Fruit fly (Drosophila melanogaster): ENCODE results near the gene CG31974.

The CG31974 gene

DNA sequence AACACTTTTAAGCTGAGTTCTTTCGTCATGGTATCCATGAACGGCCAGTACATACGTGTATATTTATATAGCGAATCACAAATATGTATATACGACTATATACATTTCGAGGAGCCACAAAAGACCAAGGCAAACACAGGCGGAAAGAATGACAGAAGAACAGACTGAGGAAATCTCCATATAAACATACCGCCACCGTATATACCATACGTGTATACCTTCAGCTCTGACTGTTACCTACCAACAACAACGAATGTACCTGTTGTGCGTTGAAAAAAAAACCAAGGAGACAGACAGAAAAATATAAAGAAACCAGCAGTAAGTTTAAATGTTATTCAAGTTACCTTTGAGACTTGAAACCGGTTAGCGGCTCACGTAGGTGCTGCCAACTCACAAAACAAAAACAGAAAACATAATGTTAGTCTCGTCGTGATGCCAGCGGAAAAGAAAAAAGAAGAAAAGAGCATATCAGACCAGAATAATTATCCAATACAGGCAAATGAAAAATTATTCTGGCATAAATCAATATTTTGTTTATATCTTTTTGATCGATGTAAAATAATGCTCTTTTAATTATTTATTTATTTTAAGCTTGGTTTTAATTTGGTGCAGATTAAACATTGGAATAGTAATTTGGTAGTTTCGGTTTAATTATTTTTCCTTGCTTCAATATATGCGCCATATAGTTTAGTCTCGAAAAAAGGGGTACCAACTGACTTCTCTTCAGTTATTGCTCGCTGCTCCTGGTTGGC is 28.8 kb upstream of the CG31974 start (continued):
- TF ChIP-seq Sox15 (GFP tag; optimal IDR thresholded peaks at IDR 0.05) = peak; percentile 37
- TF ChIP-seq CG3032 (tag; optimal IDR thresholded peaks at IDR 0.05) = no peak
- peak; percentile 51 for TF ChIP-seq CG10631 (GFP tag; optimal IDR thresholded peaks at IDR 0.05)
- TF ChIP-seq CG6276 (GFP tag; optimal IDR thresholded peaks at IDR 0.05) = peak; percentile 51
- TF ChIP-seq CG10669 (GFP tag; optimal IDR thresholded peaks at IDR 0.05) = no peak
- TF ChIP-seq fd59A (GFP tag; optimal IDR thresholded peaks at IDR 0.05) = no peak
- TF ChIP-seq svp (GFP tag) = no peak
- TF ChIP-seq CG8319 (GFP tag; optimal IDR thresholded peaks at IDR 0.05) = no peak
- TF ChIP-seq CG11762 (GFP tag; optimal IDR thresholded peaks at IDR 0.05; ENCODE audit: insufficient read depth) = peak; percentile 23

DNA sequence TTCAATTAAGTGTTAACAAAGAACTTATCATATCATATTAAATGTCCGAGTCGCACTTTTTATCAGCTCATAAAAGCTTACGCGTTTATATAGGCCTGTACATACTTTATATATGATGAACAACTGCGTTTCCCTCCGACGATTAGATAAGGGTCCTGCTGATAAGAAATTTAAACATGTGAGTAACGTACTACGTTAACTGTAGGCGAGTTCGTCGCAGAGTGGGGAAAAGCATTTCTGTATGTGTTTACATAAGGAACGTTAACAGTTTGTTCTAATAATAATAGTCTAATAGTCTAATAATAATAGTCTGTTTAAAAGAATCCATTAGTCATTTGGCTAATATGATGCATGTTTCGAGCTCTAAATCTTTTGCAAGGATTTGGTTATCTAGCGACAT is 27.5 kb upstream of the CG31974 start:
- TF ChIP-seq fkh (GFP tag; optimal IDR thresholded peaks at IDR 0.05) = peak; percentile 67
- TF ChIP-seq CG8119 (GFP tag; IDR thresholded peaks at IDR 0.05) = no peak
- TF ChIP-seq vri (GFP tag; optimal IDR thresholded peaks at IDR 0.05) = peak; percentile 68
- peak; percentile 52 for TF ChIP-seq Eip78C (GFP tag)
- TF ChIP-seq Gug (GFP tag; IDR thresholded peaks at IDR 0.05) = no peak

DNA sequence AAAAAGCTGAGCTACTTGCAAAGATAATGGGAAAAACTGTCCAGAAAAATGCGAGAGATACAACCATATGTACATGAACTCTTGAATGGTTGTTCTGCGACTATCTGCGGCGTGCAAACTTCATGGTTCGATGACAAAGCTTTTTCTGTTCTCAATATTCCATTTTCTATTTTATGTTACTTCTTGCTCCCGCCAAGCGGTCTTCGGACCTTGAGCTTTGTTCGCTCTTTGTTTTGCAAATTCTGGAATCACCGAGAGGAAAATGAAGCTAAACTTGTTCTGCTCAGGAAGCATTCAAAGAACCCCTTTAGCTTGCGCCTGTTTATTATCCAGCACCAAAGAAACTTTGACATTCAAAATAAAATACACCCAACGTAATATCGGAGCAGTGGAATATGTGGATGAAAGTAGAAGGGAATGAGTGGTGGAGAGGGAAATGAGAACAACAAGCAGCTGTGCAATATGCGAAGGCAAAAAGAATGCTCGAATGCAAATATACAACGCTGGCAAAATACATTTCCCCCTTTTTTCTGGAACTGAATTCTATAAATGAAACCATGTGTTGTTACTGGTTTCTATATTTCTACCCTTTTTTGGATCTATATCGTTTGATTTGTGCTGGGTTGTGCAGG is 25.5 kb upstream of the CG31974 start:
- TF ChIP-seq Hr4 (GFP tag; optimal IDR thresholded peaks at IDR 0.05) (no peak), Blimp-1 (GFP tag; optimal IDR thresholded peaks at IDR 0.05) (no peak), CG11294 (GFP tag; IDR thresholded peaks at IDR 0.05) (no peak), salr (GFP tag; optimal IDR thresholded peaks at IDR 0.05) (no peak), CG8119 (GFP tag; IDR thresholded peaks at IDR 0.05) (peak; percentile 35; the same call in 1 of the 3 replicates), CG3919 (GFP tag; optimal IDR thresholded peaks at IDR 0.05) (no peak), CG16779 (tag; optimal IDR thresholded peaks at IDR 0.05) (no peak), CG32006 (GFP tag; optimal IDR thresholded peaks at IDR 0.05) (no peak), Smox (GFP tag; optimal IDR thresholded peaks at IDR 0.05) (no peak), CG3032 (tag; optimal IDR thresholded peaks at IDR 0.05) (no peak), Eip78C (GFP tag) (peak; percentile 54), esn (GFP tag; optimal IDR thresholded peaks at IDR 0.05) (no peak), OdsH (GFP tag; optimal IDR thresholded peaks at IDR 0.05) (no peak), CG6163 (GFP tag; IDR thresholded peaks at IDR 0.05) (no peak; the same call in 1 of the 3 replicates), Lpt (GFP tag; optimal IDR thresholded peaks at IDR 0.05) (no peak), pdm3 (GFP tag; optimal IDR thresholded peaks at IDR 0.05) (no peak), Sox102F (GFP tag; optimal IDR thresholded peaks at IDR 0.05) (no peak), Hr39 (GFP tag; optimal IDR thresholded peaks at IDR 0.05) (no peak), CG6276 (GFP tag; optimal IDR thresholded peaks at IDR 0.05) (peak; percentile 76), Ets21C (GFP tag; optimal IDR thresholded peaks at IDR 0.05) (no peak), dsx (GFP tag; optimal IDR thresholded peaks at IDR 0.05; ENCODE audit: poor library complexity, severe bottlenecking) (peak; percentile 35), CG8319 (GFP tag; optimal IDR thresholded peaks at IDR 0.05) (no peak), Sox15 (GFP tag; optimal IDR thresholded peaks at IDR 0.05) (no peak), CG10669 (GFP tag; optimal IDR thresholded peaks at IDR 0.05) (peak; percentile 39), CG1621 (tag; optimal IDR thresholded peaks at IDR 0.05) (peak; percentile 12), achi (GFP tag; optimal IDR thresholded peaks at IDR 0.05) (no peak), spab (GFP tag; optimal IDR thresholded peaks at IDR 0.05) (peak; percentile 46), net (GFP tag; optimal IDR thresholded peaks at IDR 0.05) (peak; percentile 25), CG4318 (GFP tag; optimal IDR thresholded peaks at IDR 0.05) (no peak), ss (GFP tag; optimal IDR thresholded peaks at IDR 0.05) (peak; percentile 82 to 84), CG9139 (GFP tag; optimal IDR thresholded peaks at IDR 0.05) (peak; percentile 72), Sox14 (GFP tag; optimal IDR thresholded peaks at IDR 0.05) (peak; percentile 32), vri (GFP tag; optimal IDR thresholded peaks at IDR 0.05) (peak; percentile 16), eg (GFP tag; IDR thresholded peaks at IDR 0.05) (no peak), CG6808 (GFP tag; optimal IDR thresholded peaks at IDR 0.05) (peak; percentile 76), CG10631 (GFP tag; optimal IDR thresholded peaks at IDR 0.05) (no peak)
